Fruit fly (Drosophila melanogaster): Measurements from ENCODE around the gene CG11755.

DNA sequence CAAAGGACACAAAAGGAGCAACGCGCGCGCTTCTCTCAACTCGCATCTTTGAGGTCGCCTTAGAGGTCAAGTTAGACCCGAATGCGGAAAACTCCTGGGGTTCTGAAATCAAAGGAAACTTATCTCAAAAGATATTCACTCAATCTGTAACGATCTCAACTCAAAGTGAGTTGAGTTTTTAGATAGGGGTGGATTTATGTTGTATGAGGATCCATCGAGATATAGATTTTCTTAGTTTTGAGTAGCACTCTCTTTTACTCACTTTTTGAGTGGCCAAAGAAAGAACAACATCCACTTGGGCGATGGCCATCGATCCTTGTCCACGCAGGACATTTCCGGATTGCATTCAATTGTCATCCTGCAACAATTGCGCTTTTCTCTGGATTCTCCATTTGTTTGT lies 3.9 kb downstream of the CG11755 start:
- no peak for TF ChIP-seq Ets98B (GFP tag; IDR thresholded peaks at IDR 0.05)
- no peak for TF ChIP-seq gl (tag; optimal IDR thresholded peaks at IDR 0.05)
- no peak for TF ChIP-seq Pif1B (GFP tag; optimal IDR thresholded peaks at IDR 0.05)
- TF ChIP-seq CG32121 (GFP tag; IDR thresholded peaks at IDR 0.05), result no peak
- TF ChIP-seq D1 (tag; optimal IDR thresholded peaks at IDR 0.05), result no peak
- no peak for TF ChIP-seq EcR (GFP tag; optimal IDR thresholded peaks at IDR 0.05)
- TF ChIP-seq CG9948 (tag; optimal IDR thresholded peaks at IDR 0.05), result no peak
- no peak for TF ChIP-seq CG10348 (GFP tag; IDR thresholded peaks at IDR 0.05)
- TF ChIP-seq CG14655 (GFP tag; optimal IDR thresholded peaks at IDR 0.05), result no peak
- no peak for TF ChIP-seq Snoo (tag; optimal IDR thresholded peaks at IDR 0.05)
- TF ChIP-seq CG12605 (GFP tag; IDR thresholded peaks at IDR 0.05), result no peak
- TF ChIP-seq CG8301 (tag; optimal IDR thresholded peaks at IDR 0.05), result no peak

Measured in whole organism, pupa.